Worm (Caenorhabditis elegans) whole organism, early embryonic: ENCODE measurements around the gene srh-264.

Experiments
- F13C5.2 ChIP-seq: sonication (generic microtip); optimal IDR thresholded peaks from 2 replicates; lab custom pipeline; 2017; ENCODE audit warnings: mild to moderate bottlenecking, missing genetic modification characterization, inconsistent platforms, missing compliant biosample characterization
- aly-1 ChIP-seq: sonication (generic microtip); optimal IDR thresholded peaks from 2 replicates; lab custom pipeline; 2016; ENCODE audit warnings: missing genetic modification characterization, missing compliant biosample characterization
- ama-1 ChIP-seq: fragments of 150-350 bp; optimal IDR thresholded peaks from 2 replicates; lab custom pipeline; 2014
- flt-1 ChIP-seq: fragments of 200-800 bp; sonication (Bioruptor generic); IDR thresholded peaks from 2 replicates; pipeline ENCODE4 v1.3.6; 2022; ENCODE audit warnings: missing genetic modification characterization, missing compliant biosample characterization
- hmbx-1 ChIP-seq: sonication (generic microtip); optimal IDR thresholded peaks from 2 replicates; lab custom pipeline; 2016; ENCODE audit warnings: mild to moderate bottlenecking, missing genetic modification characterization, missing compliant biosample characterization
- hnd-1 ChIP-seq: sonication (generic microtip); optimal IDR thresholded peaks from 2 replicates; lab custom pipeline; 2016; ENCODE audit warnings: missing genetic modification characterization, missing compliant biosample characterization
- pes-1 ChIP-seq: fragments of 200-800 bp; sonication (Bioruptor generic); IDR thresholded peaks from 2 replicates; pipeline ENCODE4 v1.3.6; 2022; ENCODE audit warnings: missing genetic modification reagents, missing genetic modification characterization, missing compliant biosample characterization
- tbx-37 ChIP-seq: fragments of 200-800 bp; sonication (Bioruptor generic); conservative IDR thresholded peaks from 2 replicates; pipeline ENCODE4 v1.3.6; 2022; ENCODE audit warnings: missing genetic modification reagents, missing genetic modification characterization, missing compliant biosample characterization
- tra-4 ChIP-seq: sonication (generic microtip); optimal IDR thresholded peaks from 2 replicates; lab custom pipeline; 2017; ENCODE audit warnings: missing genetic modification characterization, missing compliant biosample characterization

ce11 chrV:15448865-15449264 is 34.9 kb downstream of the srh-264 start, which contains the start of gene T26H5.14:
- no peak for TF ChIP-seq ama-1 (lab: Kevin White, UChicago)
- no peak for TF ChIP-seq pes-1
- TF ChIP-seq F13C5.2 (tag; lab: Kevin White, UChicago) = no peak
- no peak for TF ChIP-seq hmbx-1 (tag; lab: Kevin White, UChicago)
- no peak for TF ChIP-seq tra-4 (tag; lab: Kevin White, UChicago)
- no peak for TF ChIP-seq aly-1 (tag; lab: Kevin White, UChicago)
- no peak for TF ChIP-seq flt-1 (GFP tag; lab: Robert Waterston, UW)
- no peak for TF ChIP-seq hnd-1 (tag; lab: Kevin White, UChicago)
- no peak for TF ChIP-seq tbx-37 (GFP tag; lab: Robert Waterston, UW)
